Fruit fly (Drosophila melanogaster) whole organism, embryonic: ENCODE measurements around the gene lectin-24Db.

Experiments used
- Aef1 ChIP-seq: fragments of 200-800 bp; sonication (Bioruptor generic); IDR thresholded peaks from 3 replicates; pipeline ENCODE4 v1.3.6; 2022; ENCODE audit warnings: missing biosample characterization, missing genetic modification characterization
- Asciz ChIP-seq: fragments of 200-800 bp; sonication (Bioruptor generic); optimal IDR thresholded peaks from 2 replicates; lab custom pipeline; 2017; ENCODE audit warnings: missing biosample characterization, mild to moderate bottlenecking, missing genetic modification characterization, missing genetic modification reagents
- BtbVII ChIP-seq: fragments of 200-800 bp; sonication (Bioruptor generic); optimal IDR thresholded peaks from 3 replicates; lab custom pipeline; 2017; ENCODE audit warnings: missing biosample characterization, mild to moderate bottlenecking, missing genetic modification characterization
- CG10543 ChIP-seq: fragments of 200-800 bp; sonication (Bioruptor generic); optimal IDR thresholded peaks from 3 replicates; lab custom pipeline; 2017; ENCODE audit warnings: missing biosample characterization, mild to moderate bottlenecking, missing genetic modification characterization, moderate library complexity
- CG11093 ChIP-seq: fragments of 200-800 bp; sonication (Bioruptor generic); IDR thresholded peaks from 3 replicates; pipeline ENCODE4 v1.3.6; 2022; ENCODE audit warnings: missing biosample characterization, missing genetic modification characterization
- CG11456 ChIP-seq: fragments of 200-800 bp; sonication (Bioruptor generic); IDR thresholded peaks from 3 replicates; pipeline ENCODE4 v1.3.6; 2022; ENCODE audit warnings: missing biosample characterization, missing genetic modification characterization
- CG14860 ChIP-seq: fragments of 200-800 bp; sonication (Bioruptor generic); IDR thresholded peaks from 3 replicates; pipeline ENCODE4 v1.3.6; 2022; ENCODE audit warnings: missing biosample characterization, missing genetic modification characterization; ENCODE audit not compliant: partially characterized antibody
- CG15011 ChIP-seq: fragments of 200-800 bp; sonication (Bioruptor generic); optimal IDR thresholded peaks from 3 replicates; lab custom pipeline; 2018; ENCODE audit warnings: missing biosample characterization, mild to moderate bottlenecking, missing genetic modification characterization
- CG15696 ChIP-seq: fragments of 200-800 bp; sonication (Bioruptor generic); optimal IDR thresholded peaks from 2 replicates; lab custom pipeline; 2019; ENCODE audit warnings: missing biosample characterization, mild to moderate bottlenecking, missing genetic modification characterization, moderate library complexity
- CG17802 ChIP-seq: fragments of 200-800 bp; sonication (Bioruptor generic); optimal IDR thresholded peaks from 2 replicates; lab custom pipeline; 2018; ENCODE audit warnings: missing biosample characterization, mild to moderate bottlenecking, missing genetic modification characterization, moderate library complexity
- CG2202 ChIP-seq: fragments of 200-800 bp; sonication (Bioruptor generic); optimal IDR thresholded peaks from 2 replicates; lab custom pipeline; 2018; ENCODE audit warnings: missing biosample characterization, mild to moderate bottlenecking, missing genetic modification characterization
- CG2678 ChIP-seq: fragments of 200-800 bp; sonication (Bioruptor generic); optimal IDR thresholded peaks from 3 replicates; lab custom pipeline; 2019; ENCODE audit warnings: missing biosample characterization, mild to moderate bottlenecking, missing genetic modification characterization, moderate library complexity
- CG33213 ChIP-seq: fragments of 200-800 bp; sonication (Bioruptor generic); optimal IDR thresholded peaks from 3 replicates; lab custom pipeline; 2016; ENCODE audit warnings: missing biosample characterization, missing genetic modification characterization
- CG33557 ChIP-seq: fragments of 200-800 bp; sonication (Bioruptor generic); optimal IDR thresholded peaks from 2 replicates; lab custom pipeline; 2019; ENCODE audit warnings: missing biosample characterization, mild to moderate bottlenecking, missing genetic modification characterization, moderate library complexity
- CG3838 ChIP-seq: fragments of 200-800 bp; sonication (Bioruptor generic); optimal IDR thresholded peaks from 3 replicates; lab custom pipeline; 2016; ENCODE audit warnings: missing biosample characterization, missing genetic modification characterization
- CG4424 ChIP-seq: fragments of 200-800 bp; sonication (Bioruptor generic); optimal IDR thresholded peaks from 3 replicates; lab custom pipeline; 2016; ENCODE audit warnings: missing biosample characterization, missing genetic modification characterization
- CG6272 ChIP-seq: fragments of 200-800 bp; sonication (Bioruptor generic); IDR thresholded peaks from 2 replicates; pipeline ENCODE4 v1.3.6; 2022; ENCODE audit warnings: missing biosample characterization, missing genetic modification characterization
- CG6765 ChIP-seq: fragments of 200-800 bp; sonication (Bioruptor generic); optimal IDR thresholded peaks from 3 replicates; lab custom pipeline; 2017; ENCODE audit warnings: missing biosample characterization, mild to moderate bottlenecking, missing genetic modification characterization
- CG7556 ChIP-seq: fragments of 200-800 bp; sonication (Bioruptor generic); optimal IDR thresholded peaks from 2 replicates; lab custom pipeline; 2017; ENCODE audit warnings: missing biosample characterization, mild to moderate bottlenecking, missing genetic modification characterization
- CG7745 ChIP-seq: fragments of 200-800 bp; sonication (Bioruptor generic); optimal IDR thresholded peaks from 2 replicates; lab custom pipeline; 2018; ENCODE audit warnings: missing biosample characterization, mild to moderate bottlenecking, missing genetic modification characterization, moderate library complexity
- CG7839 ChIP-seq: fragments of 200-800 bp; sonication (Bioruptor generic); optimal IDR thresholded peaks from 3 replicates; lab custom pipeline; 2018; ENCODE audit warnings: missing biosample characterization, mild to moderate bottlenecking, missing genetic modification characterization, moderate library complexity
- CG8290 ChIP-seq, 3 experiments: fragments of 200-800 bp; sonication (Bioruptor generic); optimal IDR thresholded peaks; 2 replicates each; lab custom pipeline; 2016 to 2019; ENCODE audit warnings: missing biosample characterization in 3 of 3, missing genetic modification characterization in 3 of 3, mild to moderate bottlenecking in 2 of 3, moderate library complexity in 1 of 3
- Dek ChIP-seq: fragments of 200-800 bp; sonication (Bioruptor generic); optimal IDR thresholded peaks from 3 replicates; lab custom pipeline; 2019; ENCODE audit warnings: missing biosample characterization, mild to moderate bottlenecking, missing genetic modification characterization, moderate library complexity
- Dref ChIP-seq: fragments of 200-800 bp; sonication (Bioruptor generic); IDR thresholded peaks from 2 replicates; pipeline ENCODE4 v1.3.6; 2022; ENCODE audit warnings: missing biosample characterization, missing genetic modification characterization
- Gug ChIP-seq: fragments of 200-800 bp; sonication (Bioruptor generic); IDR thresholded peaks from 4 replicates; pipeline ENCODE4 v1.3.6; 2022; ENCODE audit warnings: missing biosample characterization, missing genetic modification characterization
- HLHmδ ChIP-seq: fragments of 200-800 bp; sonication (Bioruptor generic); optimal IDR thresholded peaks from 2 replicates; lab custom pipeline; 2018; ENCODE audit warnings: missing biosample characterization, mild to moderate bottlenecking, missing genetic modification characterization, moderate library complexity
- Hand ChIP-seq: fragments of 200-800 bp; sonication (Bioruptor generic); optimal IDR thresholded peaks from 2 replicates; lab custom pipeline; 2017; ENCODE audit warnings: mild to moderate bottlenecking, missing biosample characterization, missing genetic modification reagents, missing genetic modification characterization
- Hr39 ChIP-seq: fragments of >200 bp; optimal IDR thresholded peaks from 2 replicates; lab custom pipeline; 2017
- NK7.1 ChIP-seq: fragments of 200-800 bp; sonication (Bioruptor generic); optimal IDR thresholded peaks from 3 replicates; lab custom pipeline; 2016; ENCODE audit warnings: missing biosample characterization, missing genetic modification characterization
- Side ChIP-seq: fragments of 200-800 bp; sonication (Bioruptor generic); optimal IDR thresholded peaks from 2 replicates; lab custom pipeline; 2016; ENCODE audit warnings: missing biosample characterization, missing genetic modification characterization
- al ChIP-seq: fragments of 200-800 bp; sonication (Bioruptor generic); IDR thresholded peaks from 2 replicates; pipeline ENCODE4 v1.3.6; 2022; ENCODE audit warnings: missing biosample characterization, missing genetic modification characterization
- bbx ChIP-seq: fragments of 200-800 bp; sonication (Bioruptor generic); IDR thresholded peaks from 2 replicates; pipeline ENCODE4 v1.3.6; 2022; ENCODE audit warnings: missing biosample characterization, missing genetic modification characterization; ENCODE audit not compliant: partially characterized antibody
- bowl ChIP-seq: fragments of 200-800 bp; sonication (Bioruptor generic); IDR thresholded peaks from 2 replicates; pipeline ENCODE4 v1.3.6; 2022; ENCODE audit warnings: missing biosample characterization, missing genetic modification characterization
- caup ChIP-seq: fragments of 200-800 bp; sonication (Bioruptor generic); optimal IDR thresholded peaks from 3 replicates; lab custom pipeline; 2017; ENCODE audit warnings: missing biosample characterization, mild to moderate bottlenecking, missing genetic modification characterization, moderate library complexity; ENCODE audit not compliant: severe bottlenecking
- chm ChIP-seq: fragments of 200-800 bp; sonication (Bioruptor generic); IDR thresholded peaks from 2 replicates; pipeline ENCODE4 v1.3.6; 2022; ENCODE audit warnings: missing biosample characterization, missing genetic modification characterization
- crc ChIP-seq: fragments of 200-800 bp; sonication (Bioruptor generic); optimal IDR thresholded peaks from 2 replicates; lab custom pipeline; 2016; ENCODE audit warnings: missing biosample characterization, missing genetic modification characterization
- ham ChIP-seq: fragments of 200-800 bp; sonication (Bioruptor generic); IDR thresholded peaks from 2 replicates; pipeline ENCODE4 v1.3.6; 2022; ENCODE audit warnings: missing biosample characterization, missing genetic modification characterization
- klu ChIP-seq: fragments of 200-800 bp; sonication (Bioruptor generic); IDR thresholded peaks from 2 replicates; pipeline ENCODE4 v1.3.6; 2022; ENCODE audit warnings: missing biosample characterization, missing genetic modification characterization
- luna ChIP-seq: fragments of 200-800 bp; sonication (Bioruptor generic); optimal IDR thresholded peaks from 2 replicates; lab custom pipeline; 2016; ENCODE audit warnings: missing biosample characterization, missing genetic modification characterization
- odd ChIP-seq: fragments of 200-800 bp; sonication (Bioruptor generic); optimal IDR thresholded peaks from 2 replicates; lab custom pipeline; 2017; ENCODE audit warnings: missing biosample characterization, mild to moderate bottlenecking, missing genetic modification characterization
- pb ChIP-seq: fragments of 200-800 bp; sonication (Bioruptor generic); optimal IDR thresholded peaks from 3 replicates; lab custom pipeline; 2016; ENCODE audit warnings: missing biosample characterization, missing genetic modification characterization
- prd ChIP-seq, 3 experiments: fragments of >200 bp in 2 of 3; fragments of 200-800 bp in 1 of 3; sonication (Bioruptor generic) in 1 of 3; optimal IDR thresholded peaks in 2 of 3; IDR thresholded peaks in 1 of 3; 2 replicates in 2 of 3; 3 replicates in 1 of 3; pipeline versions ENCODE4 v1.3.6 to Lab custom; 2017 to 2022; ENCODE audit warnings: missing biosample characterization in 1 of 3, missing genetic modification characterization in 1 of 3
- pros ChIP-seq: fragments of 200-800 bp; sonication (Bioruptor generic); optimal IDR thresholded peaks from 3 replicates; lab custom pipeline; 2019; ENCODE audit warnings: missing biosample characterization, mild to moderate bottlenecking, missing genetic modification characterization, moderate library complexity
- rib ChIP-seq: fragments of 200-800 bp; sonication (Bioruptor generic); IDR thresholded peaks from 2 replicates; pipeline ENCODE4 v1.3.6; 2022; ENCODE audit warnings: missing biosample characterization, missing genetic modification characterization
- run ChIP-seq: fragments of 200-800 bp; sonication (Bioruptor generic); optimal IDR thresholded peaks from 3 replicates; lab custom pipeline; 2018; ENCODE audit warnings: missing biosample characterization, mild to moderate bottlenecking, missing genetic modification characterization
- slbo ChIP-seq: fragments of 200-800 bp; sonication (Bioruptor generic); IDR thresholded peaks from 2 replicates; pipeline ENCODE4 v1.3.6; 2022; ENCODE audit warnings: missing biosample characterization, missing genetic modification characterization
- trem ChIP-seq: fragments of 200-800 bp; optimal IDR thresholded peaks from 3 replicates; lab custom pipeline; 2019; ENCODE audit warnings: missing biosample characterization, mild to moderate bottlenecking, missing genetic modification characterization, moderate library complexity
- unc-4 ChIP-seq: fragments of 200-800 bp; sonication (Bioruptor generic); IDR thresholded peaks from 2 replicates; pipeline ENCODE4 v1.3.6; 2022; ENCODE audit warnings: missing biosample characterization, missing genetic modification characterization; ENCODE audit not compliant: partially characterized antibody
- wek ChIP-seq: fragments of 200-800 bp; sonication (Bioruptor generic); optimal IDR thresholded peaks from 3 replicates; lab custom pipeline; 2018; ENCODE audit warnings: missing biosample characterization, mild to moderate bottlenecking, missing genetic modification characterization, moderate library complexity
- zen2 ChIP-seq: fragments of 200-800 bp; sonication (Bioruptor generic); IDR thresholded peaks from 3 replicates; pipeline ENCODE4 v1.3.6; 2022; ENCODE audit warnings: missing biosample characterization, missing genetic modification characterization; ENCODE audit not compliant: partially characterized antibody

Gene lectin-24Db

DNA sequence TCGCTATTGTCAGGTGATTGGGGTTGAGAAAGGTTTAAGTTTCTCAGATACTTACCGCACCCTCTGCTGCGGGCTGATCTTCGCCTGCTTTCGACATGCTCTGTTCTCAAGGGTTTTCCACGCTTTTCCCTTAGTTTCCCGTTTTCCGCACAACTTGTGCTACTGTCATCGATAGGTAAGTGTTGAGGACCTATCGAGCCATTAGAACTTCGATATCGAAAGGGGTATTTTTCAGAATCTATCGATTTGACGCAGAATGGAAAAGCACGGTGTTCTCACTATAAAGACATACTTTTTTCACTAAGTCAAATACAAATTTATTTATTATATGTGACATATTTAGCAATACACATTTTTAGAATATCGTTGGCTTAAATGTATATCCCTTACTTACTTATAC, 38.9 kb downstream of the lectin-24Db start, which contains the start of gene CG3702 (continued):
- TF ChIP-seq CG4424 (GFP tag; lab: Kevin White, UChicago) (no peak), prd (optimal IDR thresholded peaks at IDR 0.05; lab: Kevin White, UChicago) (no peak), prd (GFP tag; IDR thresholded peaks at IDR 0.05; lab: Robert Waterston, UW) (0 out of 3 replicates have a peak, but pooled peaks have one; percentile 11), HLHmδ (GFP tag; lab: Kevin White, UChicago) (no peak), Aef1 (GFP tag; lab: Robert Waterston, UW) (no peak), Dek (tag; lab: Kevin White, UChicago) (no peak), CG15011 (no peak), slbo (GFP tag; lab: Robert Waterston, UW) (peak; percentile 59; the same call in 1 of the 2 replicates), wek (GFP tag; lab: Kevin White, UChicago) (peak; percentile 94), Gug (GFP tag; lab: Robert Waterston, UW) (no peak), CG7745 (tag; lab: Kevin White, UChicago) (no peak), chm (GFP tag; lab: Robert Waterston, UW) (no peak), CG8290 (GFP tag; optimal IDR thresholded peaks at IDR 0.05; lab: Kevin White, UChicago) (no peak), CG8290 (tag; optimal IDR thresholded peaks at IDR 0.05; lab: Kevin White, UChicago) (peak in 1 of 2 experiments; percentile 49), unc-4 (GFP tag; lab: Robert Waterston, UW) (peak; percentile 65; the same call in 1 of the 2 replicates), BtbVII (no peak), pros (GFP tag; lab: Kevin White, UChicago) (no peak), CG3838 (no peak), zen2 (peak; percentile 56; the same call in 2 of the 3 replicates), luna (GFP tag; lab: Kevin White, UChicago) (no peak), Hand (GFP tag; lab: Kevin White, UChicago) (no peak), al (GFP tag; lab: Robert Waterston, UW) (no peak), CG2678 (tag; lab: Kevin White, UChicago) (no peak), CG6272 (GFP tag; lab: Robert Waterston, UW) (no peak), bbx (GFP tag; lab: Robert Waterston, UW) (peak; percentile 71), odd (GFP tag; lab: Kevin White, UChicago) (no peak), Hr39 (lab: Kevin White, UChicago) (no peak), Asciz (GFP tag; lab: Kevin White, UChicago) (no peak), ham (GFP tag; lab: Robert Waterston, UW) (no peak), CG15696 (tag; lab: Kevin White, UChicago) (no peak), Dref (peak; percentile 91), CG6765 (GFP tag; lab: Kevin White, UChicago) (no peak), CG17802 (no peak), run (no peak), CG11093 (GFP tag; lab: Robert Waterston, UW) (no peak), CG10543 (GFP tag; lab: Kevin White, UChicago) (no peak), bowl (GFP tag; lab: Robert Waterston, UW) (no peak), rib (GFP tag; lab: Robert Waterston, UW) (no peak), crc (GFP tag; lab: Kevin White, UChicago) (no peak), Side (no peak), CG2202 (tag; lab: Kevin White, UChicago) (no peak), CG11456 (no peak), CG7556 (GFP tag; lab: Kevin White, UChicago) (no peak), pb (no peak), NK7.1 (GFP tag; lab: Kevin White, UChicago) (no peak), CG7839 (tag; lab: Kevin White, UChicago) (no peak), CG33213 (GFP tag; lab: Kevin White, UChicago) (no peak), klu (no peak), caup (GFP tag; lab: Kevin White, UChicago) (no peak), CG14860 (GFP tag; lab: Robert Waterston, UW) (peak; percentile 69), trem (tag; lab: Kevin White, UChicago) (no peak), CG33557 (GFP tag; lab: Kevin White, UChicago) (no peak)
